Fruit fly (Drosophila melanogaster): Measurements from ENCODE around the gene MetRS-m.

Gene MetRS-m

dm6 chr3R:14299891-14300290 lies 40.1 kb upstream of the MetRS-m start (continued):
- no peak for TF ChIP-seq Hr3 (GFP tag; optimal IDR thresholded peaks at IDR 0.05)
- no peak for TF ChIP-seq bowl (GFP tag; IDR thresholded peaks at IDR 0.05)
- TF ChIP-seq CG1832 (GFP tag; optimal IDR thresholded peaks at IDR 0.05): no peak
- no peak for TF ChIP-seq disco-r (GFP tag; optimal IDR thresholded peaks at IDR 0.05)
- TF ChIP-seq sim (GFP tag; IDR thresholded peaks at IDR 0.05): no peak
- peak; percentile 58 for TF ChIP-seq CG17359 (tag; optimal IDR thresholded peaks at IDR 0.05)
- TF ChIP-seq mirr (GFP tag; optimal IDR thresholded peaks at IDR 0.05): peak; percentile 12
- TF ChIP-seq prd (optimal IDR thresholded peaks at IDR 0.05): no peak
- no peak for TF ChIP-seq prd (GFP tag; IDR thresholded peaks at IDR 0.05)
- TF ChIP-seq esg (GFP tag; conservative IDR thresholded peaks at IDR 0.05): no peak
- no peak for TF ChIP-seq org-1 (GFP tag; optimal IDR thresholded peaks at IDR 0.05)
- no peak for TF ChIP-seq ro (GFP tag; IDR thresholded peaks at IDR 0.05)
- TF ChIP-seq CG7786 (GFP tag; optimal IDR thresholded peaks at IDR 0.05): no peak
- no peak for TF ChIP-seq unpg (GFP tag; optimal IDR thresholded peaks at IDR 0.05)
- no peak for TF ChIP-seq CG12769 (tag; optimal IDR thresholded peaks at IDR 0.05)
- TF ChIP-seq Taf1 (GFP tag; IDR thresholded peaks at IDR 0.05): no peak
- TF ChIP-seq gcm (GFP tag; optimal IDR thresholded peaks at IDR 0.05): peak; percentile 30
- no peak for TF ChIP-seq br (optimal IDR thresholded peaks at IDR 0.05)
- no peak for TF ChIP-seq Scr (GFP tag; IDR thresholded peaks at IDR 0.05; ENCODE audit: partially characterized antibody)
- TF ChIP-seq so (GFP tag; IDR thresholded peaks at IDR 0.05): 0 out of 3 replicates have a peak, but pooled peaks have one; percentile 13
- TF ChIP-seq CG31365 (tag; optimal IDR thresholded peaks at IDR 0.05): peak; percentile 71
- TF ChIP-seq Abd-B (GFP tag; optimal IDR thresholded peaks at IDR 0.05): no peak
- TF ChIP-seq NFAT (GFP tag; IDR thresholded peaks at IDR 0.05): no peak
- TF ChIP-seq Jarid2 (GFP tag; optimal IDR thresholded peaks at IDR 0.05): peak; percentile 27
- TF ChIP-seq HLHmδ (GFP tag; optimal IDR thresholded peaks at IDR 0.05): no peak
- TF ChIP-seq CG15601 (tag; optimal IDR thresholded peaks at IDR 0.05): peak; percentile 43
- TF ChIP-seq Ets65A (GFP tag): no peak
- TF ChIP-seq CG34224 (GFP tag; IDR thresholded peaks at IDR 0.05; ENCODE audit: partially characterized antibody): no peak
- TF ChIP-seq gfzf (GFP tag; optimal IDR thresholded peaks at IDR 0.05): no peak
- no peak for TF ChIP-seq ems (GFP tag; optimal IDR thresholded peaks at IDR 0.05)
- TF ChIP-seq ERR (GFP tag; optimal IDR thresholded peaks at IDR 0.05): no peak
- TF ChIP-seq CG34376 (GFP tag; optimal IDR thresholded peaks at IDR 0.05): no peak
- peak; percentile 10 for TF ChIP-seq CG6765 (GFP tag; optimal IDR thresholded peaks at IDR 0.05)
- no peak for TF ChIP-seq CG11695 (GFP tag; IDR thresholded peaks at IDR 0.05)
- no peak for TF ChIP-seq fd102C (GFP tag; optimal IDR thresholded peaks at IDR 0.05)
- no peak for TF ChIP-seq CG4360 (GFP tag; IDR thresholded peaks at IDR 0.05)
- peak; percentile 52 for TF ChIP-seq CG18599 (GFP tag; optimal IDR thresholded peaks at IDR 0.05)
- no peak for TF ChIP-seq E2f1 (GFP tag; IDR thresholded peaks at IDR 0.05)
- no peak for TF ChIP-seq Dek (tag; optimal IDR thresholded peaks at IDR 0.05)
- no peak for TF ChIP-seq cad (GFP tag; optimal IDR thresholded peaks at IDR 0.05)
- no peak for TF ChIP-seq CG33213 (GFP tag; optimal IDR thresholded peaks at IDR 0.05)
- no peak for TF ChIP-seq HLH54F (GFP tag; optimal IDR thresholded peaks at IDR 0.05)
- no peak for TF ChIP-seq CG11398 (GFP tag; optimal IDR thresholded peaks at IDR 0.05)
- no peak for TF ChIP-seq sc (optimal IDR thresholded peaks at IDR 0.05)
- TF ChIP-seq sc (GFP tag; optimal IDR thresholded peaks at IDR 0.05): no peak
- TF ChIP-seq Bteb2 (GFP tag; optimal IDR thresholded peaks at IDR 0.05): no peak
- TF ChIP-seq Atf6 (GFP tag; IDR thresholded peaks at IDR 0.05): no peak
- TF ChIP-seq CG8944 (GFP tag; optimal IDR thresholded peaks at IDR 0.05): no peak
- no peak for TF ChIP-seq Hmr (GFP tag; optimal IDR thresholded peaks at IDR 0.05)
- TF ChIP-seq CG15011 (GFP tag; optimal IDR thresholded peaks at IDR 0.05): peak; percentile 26
- peak; percentile 68 for TF ChIP-seq sens (GFP tag)
- TF ChIP-seq CG7372 (GFP tag; IDR thresholded peaks at IDR 0.05): no peak
- TF ChIP-seq Sin3A (optimal IDR thresholded peaks at IDR 0.05): no peak
- no peak for TF ChIP-seq CG6854 (GFP tag; optimal IDR thresholded peaks at IDR 0.05)

All from whole organism, embryonic.